Fruit fly (Drosophila melanogaster) whole organism, embryonic: ENCODE measurements around the gene CG14971.

Experiments
- ATbp ChIP-seq: fragments of 200-800 bp; sonication (Bioruptor generic); optimal IDR thresholded peaks from 2 replicates; lab custom pipeline; 2017; ENCODE audit warnings: missing biosample characterization, mild to moderate bottlenecking, missing genetic modification characterization, missing genetic modification reagents
- Asciz ChIP-seq: fragments of 200-800 bp; sonication (Bioruptor generic); optimal IDR thresholded peaks from 2 replicates; lab custom pipeline; 2017; ENCODE audit warnings: missing biosample characterization, mild to moderate bottlenecking, missing genetic modification characterization, missing genetic modification reagents
- CG12299 ChIP-seq: fragments of 200-800 bp; sonication (Bioruptor generic); optimal IDR thresholded peaks from 2 replicates; lab custom pipeline; 2018; ENCODE audit warnings: missing biosample characterization, mild to moderate bottlenecking, missing genetic modification characterization
- CG14441 ChIP-seq: fragments of 200-800 bp; sonication (Bioruptor generic); IDR thresholded peaks from 2 replicates; pipeline ENCODE4 v1.3.6; 2022; ENCODE audit warnings: missing biosample characterization, missing genetic modification characterization
- CG16779 ChIP-seq: fragments of 200-800 bp; sonication (Bioruptor generic); IDR thresholded peaks from 2 replicates; pipeline ENCODE4 v1.3.6; 2022; ENCODE audit warnings: missing biosample characterization, missing genetic modification characterization
- CG17359 ChIP-seq: fragments of 200-800 bp; sonication (Bioruptor generic); optimal IDR thresholded peaks from 3 replicates; lab custom pipeline; 2018; ENCODE audit warnings: missing biosample characterization, mild to moderate bottlenecking, missing genetic modification characterization, moderate library complexity
- CG31388 ChIP-seq: fragments of 200-800 bp; sonication (Bioruptor generic); optimal IDR thresholded peaks from 2 replicates; lab custom pipeline; 2016; ENCODE audit warnings: missing biosample characterization, missing genetic modification characterization
- CG6254 ChIP-seq: fragments of 200-800 bp; sonication (Bioruptor generic); optimal IDR thresholded peaks from 3 replicates; lab custom pipeline; 2017; ENCODE audit warnings: mild to moderate bottlenecking, missing biosample characterization, missing genetic modification reagents, missing genetic modification characterization
- CG6813 ChIP-seq: fragments of 200-800 bp; sonication (Bioruptor generic); optimal IDR thresholded peaks from 2 replicates; lab custom pipeline; 2017; ENCODE audit warnings: missing biosample characterization, missing genetic modification characterization, mild to moderate bottlenecking, moderate library complexity, missing genetic modification reagents
- CG7556 ChIP-seq: fragments of 200-800 bp; sonication (Bioruptor generic); optimal IDR thresholded peaks from 2 replicates; lab custom pipeline; 2017; ENCODE audit warnings: missing biosample characterization, mild to moderate bottlenecking, missing genetic modification characterization
- CG7786 ChIP-seq: fragments of 200-800 bp; sonication (Bioruptor generic); optimal IDR thresholded peaks from 2 replicates; lab custom pipeline; 2016; ENCODE audit warnings: missing biosample characterization, missing genetic modification characterization
- CG7963 ChIP-seq: fragments of 200-800 bp; sonication (Bioruptor generic); IDR thresholded peaks from 3 replicates; pipeline ENCODE4 v1.3.6; 2022; ENCODE audit warnings: missing biosample characterization, missing genetic modification characterization; ENCODE audit not compliant: partially characterized antibody
- CG9215 ChIP-seq: fragments of 200-800 bp; sonication (Bioruptor generic); IDR thresholded peaks from 2 replicates; pipeline ENCODE4 v1.3.6; 2022; ENCODE audit warnings: missing biosample characterization, missing genetic modification characterization
- CG9437 ChIP-seq: fragments of 200-800 bp; sonication (Bioruptor generic); optimal IDR thresholded peaks from 2 replicates; lab custom pipeline; 2018; ENCODE audit warnings: missing biosample characterization, mild to moderate bottlenecking, missing genetic modification characterization
- Dll ChIP-seq: fragments of 200-800 bp; sonication (Bioruptor generic); IDR thresholded peaks from 4 replicates; pipeline ENCODE4 v1.3.6; 2022; ENCODE audit warnings: missing biosample characterization, missing genetic modification characterization; ENCODE audit not compliant: partially characterized antibody
- Fer3 ChIP-seq: fragments of 200-800 bp; sonication (Bioruptor generic); optimal IDR thresholded peaks from 2 replicates; lab custom pipeline; 2018; ENCODE audit warnings: missing biosample characterization, mild to moderate bottlenecking, missing genetic modification characterization, moderate library complexity
- HmgZ ChIP-seq: fragments of 200-800 bp; sonication (Bioruptor generic); optimal IDR thresholded peaks from 2 replicates; lab custom pipeline; 2018; ENCODE audit warnings: missing biosample characterization, mild to moderate bottlenecking, missing genetic modification characterization
- Hr51 ChIP-seq, 2 experiments: fragments of 200-800 bp; sonication (Bioruptor generic); optimal IDR thresholded peaks; 2 replicates in 1 of 2; 3 replicates in 1 of 2; lab custom pipeline; 2016 to 2018; ENCODE audit warnings: missing biosample characterization in 2 of 2, missing genetic modification characterization in 2 of 2, mild to moderate bottlenecking in 1 of 2, moderate library complexity in 1 of 2
- Jarid2 ChIP-seq: fragments of 200-800 bp; sonication (Bioruptor generic); optimal IDR thresholded peaks from 3 replicates; lab custom pipeline; 2017; ENCODE audit warnings: mild to moderate bottlenecking, missing biosample characterization, missing genetic modification reagents, missing genetic modification characterization
- MBD-R2 ChIP-seq: fragments of 200-800 bp; sonication (Bioruptor generic); IDR thresholded peaks from 2 replicates; pipeline ENCODE4 v1.3.6; 2022; ENCODE audit warnings: missing biosample characterization, missing genetic modification characterization
- Med ChIP-seq: fragments of 200-800 bp; sonication (Bioruptor generic); peaks from one replicate; lab custom pipeline; 2016; ENCODE audit warnings: missing biosample characterization, missing genetic modification characterization, mild to moderate bottlenecking, inconsistent platforms, moderate library complexity
- Neu2 ChIP-seq: fragments of 200-800 bp; sonication (Bioruptor generic); optimal IDR thresholded peaks from 3 replicates; lab custom pipeline; 2016; ENCODE audit warnings: missing biosample characterization, missing genetic modification characterization, borderline replicate concordance
- Opbp ChIP-seq: fragments of 200-800 bp; sonication (Bioruptor generic); IDR thresholded peaks from 3 replicates; pipeline ENCODE4 v1.3.6; 2022; ENCODE audit warnings: missing biosample characterization, missing genetic modification characterization; ENCODE audit not compliant: partially characterized antibody
- Optix ChIP-seq: fragments of 200-800 bp; sonication (Bioruptor generic); IDR thresholded peaks from 3 replicates; pipeline ENCODE4 v1.3.6; 2022; ENCODE audit warnings: missing biosample characterization, missing genetic modification characterization
- Rx ChIP-seq: fragments of 200-800 bp; sonication (Bioruptor generic); IDR thresholded peaks from 2 replicates; pipeline ENCODE4 v1.3.6; 2022; ENCODE audit warnings: missing biosample characterization, missing genetic modification characterization
- Six4 ChIP-seq: fragments of 200-800 bp; sonication (Bioruptor generic); optimal IDR thresholded peaks from 2 replicates; lab custom pipeline; 2016; ENCODE audit warnings: missing biosample characterization, missing genetic modification characterization
- Sry-β ChIP-seq: fragments of 200-800 bp; sonication (Bioruptor generic); optimal IDR thresholded peaks from 2 replicates; lab custom pipeline; 2018; ENCODE audit warnings: missing biosample characterization, mild to moderate bottlenecking, missing genetic modification characterization, moderate library complexity
- Ssrp ChIP-seq: fragments of 200-800 bp; sonication (Bioruptor generic); optimal IDR thresholded peaks from 2 replicates; lab custom pipeline; 2018; ENCODE audit warnings: missing biosample characterization, mild to moderate bottlenecking, missing genetic modification characterization, moderate library complexity
- amos ChIP-seq: fragments of 200-800 bp; sonication (Bioruptor generic); IDR thresholded peaks from 2 replicates; pipeline ENCODE4 v1.3.6; 2022; ENCODE audit warnings: missing biosample characterization, missing genetic modification characterization; ENCODE audit not compliant: partially characterized antibody
- ase ChIP-seq: fragments of 200-800 bp; sonication (Bioruptor generic); IDR thresholded peaks from 3 replicates; pipeline ENCODE4 v1.3.6; 2022; ENCODE audit warnings: missing biosample characterization, missing genetic modification characterization
- ato ChIP-seq: fragments of 200-800 bp; sonication (Bioruptor generic); IDR thresholded peaks from 2 replicates; pipeline ENCODE4 v1.3.6; 2022; ENCODE audit warnings: missing biosample characterization, missing genetic modification characterization; ENCODE audit not compliant: partially characterized antibody
- az2 ChIP-seq: fragments of 200-800 bp; sonication (Bioruptor generic); optimal IDR thresholded peaks from 3 replicates; lab custom pipeline; 2016; ENCODE audit warnings: missing biosample characterization, missing genetic modification characterization
- bigmax ChIP-seq: fragments of 200-800 bp; sonication (Bioruptor generic); optimal IDR thresholded peaks from 2 replicates; lab custom pipeline; 2018; ENCODE audit warnings: missing biosample characterization, mild to moderate bottlenecking, missing genetic modification characterization
- cad ChIP-seq: fragments of >200 bp; optimal IDR thresholded peaks from 2 replicates; lab custom pipeline; 2017; ENCODE audit warnings: missing biosample characterization, missing genetic modification characterization
- crol ChIP-seq: fragments of 200-800 bp; sonication (Bioruptor generic); IDR thresholded peaks from 2 replicates; pipeline ENCODE4 v1.3.6; 2022; ENCODE audit warnings: missing biosample characterization, missing genetic modification characterization
- esg ChIP-seq: fragments of 200-800 bp; sonication (Bioruptor generic); conservative IDR thresholded peaks from 2 replicates; pipeline ENCODE4 v1.3.6; 2022; ENCODE audit warnings: missing biosample characterization, missing genetic modification characterization
- eyg ChIP-seq: fragments of 200-800 bp; sonication (Bioruptor generic); optimal IDR thresholded peaks from 3 replicates; lab custom pipeline; 2016; ENCODE audit warnings: missing biosample characterization, missing genetic modification characterization
- fu2 ChIP-seq: fragments of 200-800 bp; sonication (Bioruptor generic); optimal IDR thresholded peaks from 2 replicates; lab custom pipeline; 2016; ENCODE audit warnings: missing biosample characterization, missing genetic modification characterization
- gce ChIP-seq: fragments of 200-800 bp; sonication (Bioruptor generic); IDR thresholded peaks from 3 replicates; pipeline ENCODE4 v1.3.6; 2022; ENCODE audit warnings: missing biosample characterization, missing genetic modification characterization
- jing ChIP-seq: fragments of 200-800 bp; sonication (Bioruptor generic); optimal IDR thresholded peaks from 2 replicates; lab custom pipeline; 2018; ENCODE audit warnings: missing biosample characterization, mild to moderate bottlenecking, missing genetic modification characterization
- org-1 ChIP-seq: fragments of 200-800 bp; sonication (Bioruptor generic); optimal IDR thresholded peaks from 2 replicates; lab custom pipeline; 2017; ENCODE audit warnings: missing biosample characterization, missing genetic modification characterization
- pfk ChIP-seq: fragments of 200-800 bp; sonication (Bioruptor generic); optimal IDR thresholded peaks from 2 replicates; lab custom pipeline; 2018; ENCODE audit warnings: missing biosample characterization, mild to moderate bottlenecking, missing genetic modification characterization, moderate library complexity
- shn ChIP-seq: fragments of 200-800 bp; sonication (Bioruptor generic); optimal IDR thresholded peaks from 3 replicates; lab custom pipeline; 2016; ENCODE audit warnings: missing biosample characterization, missing genetic modification characterization
- ssp ChIP-seq: fragments of 200-800 bp; sonication (Bioruptor generic); IDR thresholded peaks from 2 replicates; pipeline ENCODE4 v1.3.6; 2022; ENCODE audit warnings: missing biosample characterization, missing genetic modification characterization
- tgo ChIP-seq: fragments of 200-800 bp; sonication (Bioruptor generic); IDR thresholded peaks from 3 replicates; pipeline ENCODE4 v1.3.6; 2022; ENCODE audit warnings: missing biosample characterization, missing genetic modification characterization
- tin ChIP-seq: fragments of 200-800 bp; sonication (Bioruptor generic); optimal IDR thresholded peaks from 3 replicates; lab custom pipeline; 2016; ENCODE audit warnings: missing biosample characterization, missing genetic modification characterization
- toy ChIP-seq: fragments of 200-800 bp; sonication (Bioruptor generic); IDR thresholded peaks from 2 replicates; pipeline ENCODE4 v1.3.6; 2022; ENCODE audit warnings: missing biosample characterization, missing genetic modification characterization
- trh ChIP-seq: fragments of 200-800 bp; sonication (Bioruptor generic); optimal IDR thresholded peaks from 2 replicates; lab custom pipeline; 2016; ENCODE audit warnings: missing biosample characterization, missing genetic modification characterization
- wor ChIP-seq: fragments of 200-800 bp; sonication (Bioruptor generic); IDR thresholded peaks from 2 replicates; pipeline ENCODE4 v1.3.6; 2022; ENCODE audit warnings: missing biosample characterization, missing genetic modification characterization
- zfh2 ChIP-seq: fragments of 200-800 bp; sonication (Bioruptor generic); optimal IDR thresholded peaks from 2 replicates; lab custom pipeline; 2016; ENCODE audit warnings: missing biosample characterization, missing genetic modification characterization

CG14971 gene

DNA sequence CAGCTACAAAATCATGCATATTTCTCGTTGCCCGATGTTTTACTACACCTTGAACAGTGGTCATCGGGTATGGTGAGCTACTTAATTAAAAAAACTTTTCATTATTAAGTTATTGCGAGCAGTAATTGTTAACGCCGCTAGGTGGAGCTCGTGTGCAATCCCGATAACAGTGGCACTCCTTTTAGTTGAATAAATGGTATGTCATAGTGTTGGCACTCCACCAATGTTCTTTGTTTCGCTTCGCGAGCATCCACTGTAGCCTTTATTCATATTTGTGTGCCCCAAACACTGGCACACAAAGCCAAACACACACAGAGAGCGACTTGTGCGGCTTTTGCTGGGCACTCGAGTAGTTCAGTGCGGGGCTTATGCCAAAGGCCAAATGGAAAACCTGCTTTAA, 46.8 kb upstream of the CG14971 start (continued):
- TF ChIP-seq Opbp (GFP tag; lab: Robert Waterston, UW) (no peak), esg (GFP tag; lab: Robert Waterston, UW) (peak; percentile 96), bigmax (GFP tag; lab: Kevin White, UChicago) (no peak), Ssrp (peak; percentile 82), ATbp (GFP tag; lab: Kevin White, UChicago) (peak; percentile 89), CG9437 (GFP tag; lab: Kevin White, UChicago) (peak; percentile 77), ase (GFP tag; lab: Robert Waterston, UW) (peak; percentile 89), Fer3 (tag; lab: Kevin White, UChicago) (peak; percentile 89), CG31388 (GFP tag; lab: Kevin White, UChicago) (peak; percentile 49), CG16779 (GFP tag; lab: Robert Waterston, UW) (peak; percentile 79), CG12299 (tag; lab: Kevin White, UChicago) (peak; percentile 83), tgo (GFP tag; lab: Robert Waterston, UW) (peak; percentile 95), az2 (GFP tag; lab: Kevin White, UChicago) (peak; percentile 91), ato (no peak), CG6254 (GFP tag; lab: Kevin White, UChicago) (peak; percentile 80), Jarid2 (GFP tag; lab: Kevin White, UChicago) (peak; percentile 47), crol (GFP tag; lab: Robert Waterston, UW) (peak; percentile 62), toy (GFP tag; lab: Robert Waterston, UW) (peak; percentile 83), CG17359 (tag; lab: Kevin White, UChicago) (peak; percentile 84), eyg (GFP tag; lab: Kevin White, UChicago) (peak; percentile 76), wor (GFP tag; lab: Robert Waterston, UW) (peak; percentile 94), Asciz (peak; percentile 68), Dll (GFP tag; lab: Robert Waterston, UW) (0 out of 4 replicates have a peak, but pooled peaks have one; percentile 34), jing (GFP tag; lab: Kevin White, UChicago) (peak; percentile 65), MBD-R2 (GFP tag; lab: Robert Waterston, UW) (peak; percentile 78), ssp (peak; percentile 83), fu2 (GFP tag; lab: Kevin White, UChicago) (peak; percentile 80), CG14441 (GFP tag; lab: Robert Waterston, UW) (peak; percentile 87), shn (GFP tag; lab: Kevin White, UChicago) (peak; percentile 78), Six4 (GFP tag; lab: Kevin White, UChicago) (peak; percentile 53), Rx (GFP tag; lab: Robert Waterston, UW) (peak; percentile 71), CG7963 (GFP tag; lab: Robert Waterston, UW) (no peak), CG7556 (GFP tag; lab: Kevin White, UChicago) (peak; percentile 90), Neu2 (GFP tag; lab: Kevin White, UChicago) (no peak), amos (GFP tag; lab: Robert Waterston, UW) (no peak), pfk (GFP tag; lab: Kevin White, UChicago) (no peak), Hr51 (GFP tag; optimal IDR thresholded peaks at IDR 0.05; lab: Kevin White, UChicago) (peak; percentile 88 to 92), tin (GFP tag; lab: Kevin White, UChicago) (peak; percentile 88), trh (GFP tag; lab: Kevin White, UChicago) (peak; percentile 52), cad (GFP tag; lab: Kevin White, UChicago) (no peak), HmgZ (peak; percentile 89), Med (GFP tag; lab: Kevin White, UChicago) (peak; percentile 99), org-1 (peak; percentile 89), gce (peak; percentile 86; the same call in 2 of the 3 replicates), CG7786 (GFP tag; lab: Kevin White, UChicago) (peak; percentile 92), zfh2 (GFP tag; lab: Kevin White, UChicago) (peak; percentile 91), Optix (peak; percentile 96), CG6813 (GFP tag; lab: Kevin White, UChicago) (peak; percentile 82), CG9215 (GFP tag; lab: Robert Waterston, UW) (peak; percentile 82), Sry-β (no peak)
